Worm (Caenorhabditis elegans): ENCODE data around the gene fut-5.

The fut-5 gene

DNA sequence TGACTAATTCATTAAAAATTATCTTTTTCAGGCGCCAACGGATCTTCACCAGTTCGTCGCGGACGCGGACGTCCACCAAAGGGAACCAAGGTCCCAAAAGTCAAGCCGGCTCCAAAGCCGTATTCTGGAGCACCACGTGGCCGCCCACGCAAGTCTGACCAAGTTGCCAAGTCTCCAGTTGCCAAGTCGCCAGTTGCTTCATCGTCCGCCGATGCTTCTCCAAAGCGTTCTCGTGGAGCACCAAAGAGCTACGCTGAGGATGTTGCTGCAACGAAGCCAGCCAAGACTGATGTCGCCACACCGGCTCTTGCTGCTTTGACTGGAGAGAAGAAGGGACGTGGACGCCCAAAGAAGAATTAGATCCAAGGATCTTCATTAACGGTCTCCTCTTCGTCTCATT is 5.8 kb upstream of the fut-5 start:
- TF ChIP-seq tab-1 (GFP tag; IDR thresholded peaks at IDR 0.05) (no peak), T22C8.4 (GFP tag; IDR thresholded peaks at IDR 0.05) (no peak), med-1 (GFP tag; optimal IDR thresholded peaks at IDR 0.05; ENCODE audit: insufficient read depth) (no peak), cog-1 (tag; optimal IDR thresholded peaks at IDR 0.05) (no peak), ztf-23 (GFP tag; IDR thresholded peaks at IDR 0.05) (no peak), ref-1 (GFP tag; conservative IDR thresholded peaks at IDR 0.05) (no peak), flt-1 (GFP tag; IDR thresholded peaks at IDR 0.05) (no peak), klf-2 (GFP tag; conservative IDR thresholded peaks at IDR 0.05) (no peak), ztf-29 (GFP tag; IDR thresholded peaks at IDR 0.05) (no peak)

DNA sequence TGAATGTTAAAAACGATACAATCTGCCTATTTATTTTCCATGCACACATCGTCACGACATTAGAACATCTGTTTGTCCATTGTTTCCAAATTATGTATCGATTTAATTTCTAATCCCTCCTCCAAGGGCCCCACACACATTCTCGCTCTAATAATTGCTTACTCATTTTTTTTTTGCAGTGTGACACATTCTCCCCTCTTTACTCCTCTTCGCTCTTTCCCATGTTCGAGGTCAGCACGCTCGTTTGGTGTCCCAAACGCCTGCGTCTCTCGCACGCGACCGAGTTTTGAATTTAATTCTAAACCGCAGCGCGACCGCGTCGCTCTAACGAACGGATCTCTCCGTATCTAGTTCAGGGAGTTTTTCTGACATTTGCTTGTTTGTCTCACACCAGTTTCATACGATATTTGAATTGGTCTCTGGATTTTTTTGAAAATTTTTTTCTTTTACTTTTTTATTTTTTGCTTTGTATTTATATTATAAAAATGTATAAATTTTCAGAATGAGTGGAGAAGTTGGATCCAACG is 5.2 kb upstream of the fut-5 start, which contains the start of the genes clec-140 and hmg-11:
Gene clec-140, plus strand, starts transcription at position 477 of the 527 bp plus-strand sequence.
Gene hmg-11, plus strand, starts transcription at position 502 of the 527 bp plus-strand sequence.
- TF ChIP-seq klf-2 (GFP tag; conservative IDR thresholded peaks at IDR 0.05) (no peak), tab-1 (GFP tag; IDR thresholded peaks at IDR 0.05) (no peak), cog-1 (tag; optimal IDR thresholded peaks at IDR 0.05) (peak; percentile 66), ref-1 (GFP tag; conservative IDR thresholded peaks at IDR 0.05) (no peak), T22C8.4 (GFP tag; IDR thresholded peaks at IDR 0.05) (peak; percentile 52), flt-1 (GFP tag; IDR thresholded peaks at IDR 0.05) (0 out of 2 replicates have a peak, but pooled peaks have one; percentile 37), ztf-23 (GFP tag; IDR thresholded peaks at IDR 0.05) (0 out of 2 replicates have a peak, but pooled peaks have one; percentile 52), med-1 (GFP tag; optimal IDR thresholded peaks at IDR 0.05; ENCODE audit: insufficient read depth) (no peak), ztf-29 (GFP tag; IDR thresholded peaks at IDR 0.05) (no peak)

DNA sequence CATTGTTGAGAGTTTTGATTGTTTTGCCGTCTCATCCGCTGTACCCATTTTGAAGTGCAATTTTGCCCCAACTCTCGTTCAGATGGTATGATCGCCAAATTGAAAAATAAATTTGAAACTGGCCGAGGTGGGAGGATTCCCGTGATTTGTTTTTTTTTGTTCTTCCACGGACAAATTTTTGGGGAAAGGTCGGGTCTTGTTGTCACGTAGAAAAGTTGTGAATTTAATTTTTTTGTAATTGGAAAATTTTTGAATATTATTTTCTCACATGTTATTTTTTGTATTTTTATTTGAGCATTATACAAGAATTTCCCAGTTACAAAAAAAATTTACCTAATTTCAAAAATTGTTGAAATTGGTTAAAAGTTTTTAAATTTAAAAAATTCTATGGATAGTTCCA is 4.2 kb upstream of the fut-5 start, which contains the start of gene T05A7.6:
Gene T05A7.6, minus strand, starts transcription at position 101 of the 400 bp plus-strand sequence.
- no peak for TF ChIP-seq ref-1 (GFP tag; conservative IDR thresholded peaks at IDR 0.05)
- no peak for TF ChIP-seq T22C8.4 (GFP tag; IDR thresholded peaks at IDR 0.05)
- no peak for TF ChIP-seq ztf-23 (GFP tag; IDR thresholded peaks at IDR 0.05)
- TF ChIP-seq klf-2 (GFP tag; conservative IDR thresholded peaks at IDR 0.05) = no peak
- TF ChIP-seq cog-1 (tag; optimal IDR thresholded peaks at IDR 0.05) = no peak
- TF ChIP-seq ztf-29 (GFP tag; IDR thresholded peaks at IDR 0.05) = no peak
- TF ChIP-seq flt-1 (GFP tag; IDR thresholded peaks at IDR 0.05) = no peak
- no peak for TF ChIP-seq med-1 (GFP tag; optimal IDR thresholded peaks at IDR 0.05; ENCODE audit: insufficient read depth)

ce11 chrII:4665359-4665758 is 2.1 kb downstream of the fut-5 start, which contains the start of gene T05A7.11:
Gene T05A7.11 (minus strand): TSS chrII:4665459.
- TF ChIP-seq tab-1 (GFP tag; IDR thresholded peaks at IDR 0.05) = no peak
- no peak for TF ChIP-seq ref-1 (GFP tag; conservative IDR thresholded peaks at IDR 0.05)
- no peak for TF ChIP-seq flt-1 (GFP tag; IDR thresholded peaks at IDR 0.05)
- no peak for TF ChIP-seq ztf-23 (GFP tag; IDR thresholded peaks at IDR 0.05)
- no peak for TF ChIP-seq klf-2 (GFP tag; conservative IDR thresholded peaks at IDR 0.05)
- no peak for TF ChIP-seq med-1 (GFP tag; optimal IDR thresholded peaks at IDR 0.05; ENCODE audit: insufficient read depth)
- no peak for TF ChIP-seq ztf-29 (GFP tag; IDR thresholded peaks at IDR 0.05)
- TF ChIP-seq T22C8.4 (GFP tag; IDR thresholded peaks at IDR 0.05) = no peak
- no peak for TF ChIP-seq cog-1 (tag; optimal IDR thresholded peaks at IDR 0.05)

- TF ChIP-seq flt-1 (GFP tag; IDR thresholded peaks at IDR 0.05) = no peak
- no peak for TF ChIP-seq cog-1 (tag; optimal IDR thresholded peaks at IDR 0.05)
- no peak for TF ChIP-seq med-1 (GFP tag; optimal IDR thresholded peaks at IDR 0.05; ENCODE audit: insufficient read depth)
- TF ChIP-seq ref-1 (GFP tag; conservative IDR thresholded peaks at IDR 0.05) = no peak
- no peak for TF ChIP-seq ztf-23 (GFP tag; IDR thresholded peaks at IDR 0.05)
- TF ChIP-seq klf-2 (GFP tag; conservative IDR thresholded peaks at IDR 0.05) = no peak
- TF ChIP-seq T22C8.4 (GFP tag; IDR thresholded peaks at IDR 0.05) = no peak
Observed at ce11 chrII:4663186-4663585, 4.3 kb downstream of the fut-5 start, which contains the start of gene T05A7.12. Gene T05A7.12 (minus strand): TSS chrII:4663286.

DNA sequence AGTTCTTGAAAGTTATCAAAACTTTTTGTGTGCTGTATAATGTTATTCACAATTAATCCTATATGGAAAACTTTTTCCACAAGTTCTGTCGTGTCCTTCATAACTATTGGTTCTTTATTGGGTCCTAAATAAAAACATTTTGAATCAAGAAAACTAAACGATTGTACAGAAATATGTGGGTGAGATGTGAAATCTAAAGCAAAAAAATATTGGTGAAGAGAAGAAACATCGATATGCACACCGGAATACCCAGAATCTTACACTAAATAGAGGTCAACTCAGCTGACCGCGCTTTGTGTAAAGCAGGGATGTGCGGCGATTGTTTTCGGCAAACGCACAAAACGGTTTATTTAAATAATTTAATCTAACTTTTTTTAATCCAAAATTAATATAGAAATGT is 6.2 kb downstream of the fut-5 start, which contains the start of gene T05A7.13:
Gene T05A7.13, minus strand, starts transcription at position 101 of the 400 bp plus-strand sequence.
- TF ChIP-seq flt-1 (GFP tag; IDR thresholded peaks at IDR 0.05) (no peak), ztf-23 (GFP tag; IDR thresholded peaks at IDR 0.05) (no peak), klf-2 (GFP tag; conservative IDR thresholded peaks at IDR 0.05) (no peak), ref-1 (GFP tag; conservative IDR thresholded peaks at IDR 0.05) (no peak), tab-1 (GFP tag; IDR thresholded peaks at IDR 0.05) (no peak), ztf-29 (GFP tag; IDR thresholded peaks at IDR 0.05) (no peak), med-1 (GFP tag; optimal IDR thresholded peaks at IDR 0.05; ENCODE audit: insufficient read depth) (no peak), T22C8.4 (GFP tag; IDR thresholded peaks at IDR 0.05) (no peak)

DNA sequence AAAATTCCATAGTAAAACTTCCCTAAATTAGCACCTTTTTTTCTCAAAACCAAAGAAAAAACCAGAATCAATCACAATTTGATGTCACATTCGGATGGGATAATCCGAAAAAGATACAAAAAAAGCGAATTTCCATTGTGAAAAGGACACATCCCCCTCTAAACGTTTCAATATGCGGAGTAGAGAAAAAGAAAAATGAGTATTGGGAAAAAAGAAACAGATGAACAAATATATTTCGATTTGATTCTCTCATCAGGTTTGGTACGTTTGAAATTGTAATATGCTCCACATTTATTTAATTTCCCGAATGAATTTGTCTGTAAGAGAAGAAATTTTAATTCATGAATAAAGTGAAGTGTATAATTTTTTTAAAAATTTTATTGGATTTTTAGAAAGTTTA is 9.2 kb downstream of the fut-5 start:
- no peak for TF ChIP-seq ztf-23 (GFP tag; IDR thresholded peaks at IDR 0.05)
- no peak for TF ChIP-seq ztf-29 (GFP tag; IDR thresholded peaks at IDR 0.05)
- no peak for TF ChIP-seq cog-1 (tag; optimal IDR thresholded peaks at IDR 0.05)
- TF ChIP-seq med-1 (GFP tag; optimal IDR thresholded peaks at IDR 0.05; ENCODE audit: insufficient read depth) = no peak
- TF ChIP-seq ref-1 (GFP tag; conservative IDR thresholded peaks at IDR 0.05) = no peak
- no peak for TF ChIP-seq flt-1 (GFP tag; IDR thresholded peaks at IDR 0.05)
- TF ChIP-seq klf-2 (GFP tag; conservative IDR thresholded peaks at IDR 0.05) = no peak
- no peak for TF ChIP-seq T22C8.4 (GFP tag; IDR thresholded peaks at IDR 0.05)

DNA sequence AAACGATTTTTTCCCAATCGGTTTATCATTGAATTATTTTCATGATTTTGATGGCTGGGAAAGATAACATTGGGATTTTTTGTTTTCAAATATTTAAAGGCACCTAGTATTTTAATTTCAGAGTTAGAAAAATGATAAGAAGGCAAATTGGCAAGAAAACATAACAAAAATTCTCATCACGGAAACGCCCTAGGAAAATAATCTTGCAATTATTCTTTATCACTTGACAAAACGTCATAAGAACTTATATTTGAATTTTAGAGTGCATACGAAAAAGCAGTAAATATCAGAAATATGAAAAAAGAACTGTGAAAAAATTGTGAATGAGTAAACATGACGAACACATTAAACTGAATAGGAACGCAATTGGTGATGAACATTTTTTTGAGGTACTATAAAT is 10.1 kb downstream of the fut-5 start:
- TF ChIP-seq med-1 (GFP tag; optimal IDR thresholded peaks at IDR 0.05; ENCODE audit: insufficient read depth) = no peak
- no peak for TF ChIP-seq ref-1 (GFP tag; conservative IDR thresholded peaks at IDR 0.05)
- no peak for TF ChIP-seq ztf-23 (GFP tag; IDR thresholded peaks at IDR 0.05)

- TF ChIP-seq T22C8.4 (GFP tag; IDR thresholded peaks at IDR 0.05) = no peak
- TF ChIP-seq flt-1 (GFP tag; IDR thresholded peaks at IDR 0.05) = no peak
- TF ChIP-seq ztf-23 (GFP tag; IDR thresholded peaks at IDR 0.05) = no peak
- no peak for TF ChIP-seq ztf-29 (GFP tag; IDR thresholded peaks at IDR 0.05)
- no peak for TF ChIP-seq ref-1 (GFP tag; conservative IDR thresholded peaks at IDR 0.05)
- no peak for TF ChIP-seq cog-1 (tag; optimal IDR thresholded peaks at IDR 0.05)
- TF ChIP-seq med-1 (GFP tag; optimal IDR thresholded peaks at IDR 0.05; ENCODE audit: insufficient read depth) = no peak
- TF ChIP-seq klf-2 (GFP tag; conservative IDR thresholded peaks at IDR 0.05) = no peak
- TF ChIP-seq tab-1 (GFP tag; IDR thresholded peaks at IDR 0.05) = no peak
Observed at ce11 chrII:4655834-4656233, 11.6 kb downstream of the fut-5 start, which contains the start of gene fut-6. Gene fut-6 (minus strand): TSS chrII:4655934.
